Worm (Caenorhabditis elegans) whole organism, L2 larva: ENCODE measurements around the gene F54D11.4.
A peak's percentile ranks its signal among the peaks of the same experiment; 100 is the strongest.

Experiments
- C34F6.9 ChIP-seq: fragments of 150-350 bp; optimal IDR thresholded peaks from 2 replicates; lab custom pipeline; 2014; ENCODE audit warnings: missing biosample characterization, missing genetic modification characterization
- F13H6.1 ChIP-seq: sonication (generic microtip); optimal IDR thresholded peaks from 2 replicates; lab custom pipeline; 2016; ENCODE audit warnings: missing genetic modification characterization, missing compliant biosample characterization
- R02D3.7 ChIP-seq: fragments of 150-350 bp; optimal IDR thresholded peaks from 2 replicates; lab custom pipeline; 2014; ENCODE audit warnings: missing biosample characterization, missing genetic modification characterization
- Y55F3AM.14 ChIP-seq: fragments of 200-800 bp; sonication (Bioruptor generic); optimal IDR thresholded peaks from 2 replicates; lab custom pipeline; 2018; ENCODE audit warnings: mild to moderate bottlenecking, missing genetic modification characterization, missing compliant biosample characterization
- ZK546.5 ChIP-seq: sonication (generic microtip); optimal IDR thresholded peaks from 2 replicates; lab custom pipeline; 2017; ENCODE audit warnings: missing biosample characterization, missing genetic modification characterization
- alr-1 ChIP-seq: fragments of 150-350 bp; optimal IDR thresholded peaks from 2 replicates; lab custom pipeline; 2014; ENCODE audit warnings: missing biosample characterization, missing genetic modification characterization
- aly-2 ChIP-seq: fragments of 150-350 bp; optimal IDR thresholded peaks from 2 replicates; lab custom pipeline; 2014; ENCODE audit warnings: missing biosample characterization, missing genetic modification characterization
- ceh-82 ChIP-seq: fragments of 150-350 bp; optimal IDR thresholded peaks from 2 replicates; lab custom pipeline; 2014; ENCODE audit warnings: missing biosample characterization, missing genetic modification characterization
- dmd-4 ChIP-seq: sonication (generic microtip); optimal IDR thresholded peaks from 2 replicates; lab custom pipeline; 2017; ENCODE audit warnings: missing biosample characterization, missing genetic modification characterization
- egl-27 ChIP-seq: sonication (generic microtip); optimal IDR thresholded peaks from 3 replicates; lab custom pipeline; 2017; ENCODE audit warnings: missing biosample characterization, missing genetic modification reagents, missing genetic modification characterization
- elt-1 ChIP-seq: fragments of 150-350 bp; optimal IDR thresholded peaks from 2 replicates; lab custom pipeline; 2014; ENCODE audit warnings: missing biosample characterization, missing genetic modification characterization
- elt-3 ChIP-seq: sonication (generic microtip); optimal IDR thresholded peaks from 2 replicates; lab custom pipeline; 2017; ENCODE audit warnings: missing biosample characterization, missing genetic modification characterization
- fos-1 ChIP-seq: fragments of 150-350 bp; optimal IDR thresholded peaks from 2 replicates; lab custom pipeline; 2014; ENCODE audit warnings: missing biosample characterization, missing genetic modification characterization
- gmeb-1 ChIP-seq: fragments of 150-350 bp; optimal IDR thresholded peaks from 2 replicates; lab custom pipeline; 2014; ENCODE audit warnings: missing biosample characterization, missing genetic modification characterization
- lin-11 ChIP-seq: fragments of 150-350 bp; sonication (generic microtip); optimal IDR thresholded peaks from 2 replicates; lab custom pipeline; 2014; ENCODE audit warnings: missing biosample characterization, missing genetic modification characterization, inconsistent platforms, mixed read lengths
- lin-13 ChIP-seq: fragments of 150-350 bp; optimal IDR thresholded peaks from 2 replicates; lab custom pipeline; 2014; ENCODE audit warnings: missing biosample characterization, missing genetic modification reagents, missing genetic modification characterization
- lsy-2 ChIP-seq, 2 experiments: fragments of 150-350 bp in 1 of 2; sonication (generic microtip) in 1 of 2; optimal IDR thresholded peaks; 2 replicates each; lab custom pipeline; 2014 to 2017; ENCODE audit warnings: missing biosample characterization in 2 of 2, missing genetic modification characterization in 2 of 2
- mab-5 ChIP-seq: fragments of 150-350 bp; optimal IDR thresholded peaks from 2 replicates; lab custom pipeline; 2014; ENCODE audit warnings: missing biosample characterization, missing genetic modification characterization
- mbf-1 ChIP-seq: sonication (generic microtip); optimal IDR thresholded peaks from 2 replicates; lab custom pipeline; 2017; ENCODE audit warnings: missing biosample characterization, missing genetic modification characterization
- nhr-12 ChIP-seq: fragments of 150-350 bp; optimal IDR thresholded peaks from 2 replicates; lab custom pipeline; 2014; ENCODE audit warnings: missing biosample characterization, missing genetic modification characterization
- nhr-21 ChIP-seq: fragments of 150-350 bp; optimal IDR thresholded peaks from 2 replicates; lab custom pipeline; 2014; ENCODE audit warnings: missing biosample characterization, missing genetic modification characterization
- nhr-25 ChIP-seq: fragments of 150-350 bp; sonication (generic microtip); optimal IDR thresholded peaks from 3 replicates; lab custom pipeline; 2014; ENCODE audit warnings: missing biosample characterization, missing genetic modification characterization
- nhr-6 ChIP-seq: fragments of 150-350 bp; optimal IDR thresholded peaks from 2 replicates; lab custom pipeline; 2014; ENCODE audit warnings: missing biosample characterization, missing genetic modification characterization
- nhr-77 ChIP-seq: fragments of 150-350 bp; optimal IDR thresholded peaks from 2 replicates; lab custom pipeline; 2014; ENCODE audit warnings: missing biosample characterization, missing genetic modification characterization
- peb-1 ChIP-seq: fragments of 150-350 bp; optimal IDR thresholded peaks from 2 replicates; lab custom pipeline; 2014; ENCODE audit warnings: missing biosample characterization, missing genetic modification characterization
- skn-1 ChIP-seq: sonication (generic microtip); optimal IDR thresholded peaks from 2 replicates; lab custom pipeline; 2017; ENCODE audit warnings: missing biosample characterization, missing genetic modification characterization
- sma-3 ChIP-seq: sonication (generic microtip); optimal IDR thresholded peaks from 2 replicates; lab custom pipeline; 2016; ENCODE audit warnings: missing genetic modification reagents, missing genetic modification characterization, missing compliant biosample characterization
- sma-9 ChIP-seq, 2 experiments: fragments of 150-350 bp in 1 of 2; sonication (generic microtip) in 1 of 2; optimal IDR thresholded peaks; 2 replicates each; lab custom pipeline; 2014 to 2016; ENCODE audit warnings: missing genetic modification characterization in 2 of 2, mild to moderate bottlenecking in 1 of 2, missing biosample characterization in 1 of 2, missing compliant biosample characterization in 1 of 2, missing genetic modification reagents in 1 of 2, moderate library complexity in 1 of 2
- snpc-4 ChIP-seq: fragments of 150-350 bp; optimal IDR thresholded peaks from 2 replicates; lab custom pipeline; 2014; ENCODE audit warnings: missing biosample characterization, missing genetic modification characterization
- unc-55 ChIP-seq: fragments of 150-350 bp; sonication (generic microtip); optimal IDR thresholded peaks from 3 replicates; lab custom pipeline; 2014; ENCODE audit warnings: missing biosample characterization, missing genetic modification reagents, missing genetic modification characterization
- zag-1 ChIP-seq: fragments of 150-350 bp; optimal IDR thresholded peaks from 2 replicates; lab custom pipeline; 2014; ENCODE audit warnings: missing biosample characterization, missing genetic modification characterization
- ztf-1 ChIP-seq: fragments of 200-800 bp; sonication (Bioruptor generic); conservative IDR thresholded peaks from 2 replicates; pipeline ENCODE4 v1.3.6; 2022; ENCODE audit warnings: missing genetic modification characterization, missing compliant biosample characterization
- ztf-11 ChIP-seq: sonication (generic microtip); optimal IDR thresholded peaks from 2 replicates; lab custom pipeline; 2017; ENCODE audit warnings: missing biosample characterization, missing genetic modification characterization
- ztf-4 ChIP-seq: fragments of 150-350 bp; optimal IDR thresholded peaks from 2 replicates; lab custom pipeline; 2014; ENCODE audit warnings: missing biosample characterization, missing genetic modification characterization

Gene F54D11.4

ce11 chrV:4590791-4591190, 25.2 kb upstream of the F54D11.4 start:
- no peak for TF ChIP-seq dmd-4
- TF ChIP-seq R02D3.7 (tag; lab: Kevin White, UChicago), result no peak

- TF ChIP-seq gmeb-1, result peak; percentile 27
- TF ChIP-seq ztf-4 (tag; lab: Kevin White, UChicago), result no peak
- no peak for TF ChIP-seq R02D3.7 (tag; lab: Kevin White, UChicago)
- TF ChIP-seq lsy-2 (tag; optimal IDR thresholded peaks at IDR 0.05; lab: Kevin White, UChicago), result no peak
- TF ChIP-seq sma-3, result no peak
- peak; percentile 62 for TF ChIP-seq fos-1 (tag; lab: Kevin White, UChicago)
- TF ChIP-seq nhr-77 (tag; lab: Kevin White, UChicago), result no peak
Measured at ce11 chrV:4598489-4598888, 17.5 kb upstream of the F54D11.4 start.

- TF ChIP-seq ZK546.5 (tag; lab: Kevin White, UChicago) (no peak), alr-1 (tag; lab: Kevin White, UChicago) (no peak), dmd-4 (no peak), elt-1 (no peak), nhr-21 (tag; lab: Kevin White, UChicago) (no peak), egl-27 (no peak), peb-1 (tag; lab: Kevin White, UChicago) (no peak), gmeb-1 (no peak), unc-55 (no peak), nhr-6 (tag; lab: Kevin White, UChicago) (no peak), mab-5 (tag; lab: Kevin White, UChicago) (no peak), nhr-25 (tag; lab: Kevin White, UChicago) (no peak), lin-13 (no peak), C34F6.9 (no peak), F13H6.1 (tag; lab: Kevin White, UChicago) (no peak)
Measured at ce11 chrV:4599225-4599624, 16.7 kb upstream of the F54D11.4 start.

ce11 chrV:4606828-4607227, 9.1 kb upstream of the F54D11.4 start, which contains the start of gene txt-6:
txt-6 (minus strand) TSS chrV:4606928.
- TF ChIP-seq fos-1 (tag; lab: Kevin White, UChicago), result no peak
- no peak for TF ChIP-seq ztf-4 (tag; lab: Kevin White, UChicago)
- TF ChIP-seq zag-1, result no peak
- TF ChIP-seq mbf-1, result no peak
- no peak for TF ChIP-seq skn-1
- TF ChIP-seq peb-1 (tag; lab: Kevin White, UChicago), result no peak
- no peak for TF ChIP-seq nhr-12 (tag; lab: Kevin White, UChicago)
- TF ChIP-seq elt-1, result no peak
- no peak for TF ChIP-seq ztf-1 (GFP tag; lab: Robert Waterston, UW)
- no peak for TF ChIP-seq sma-3
- no peak for TF ChIP-seq nhr-77 (tag; lab: Kevin White, UChicago)
- no peak for TF ChIP-seq nhr-6 (tag; lab: Kevin White, UChicago)
- TF ChIP-seq nhr-25 (tag; lab: Kevin White, UChicago), result no peak
- TF ChIP-seq dmd-4, result no peak
- TF ChIP-seq elt-3 (tag; lab: Kevin White, UChicago), result no peak

- no peak for TF ChIP-seq ztf-11 (tag; lab: Kevin White, UChicago)
- no peak for TF ChIP-seq lin-11 (tag; lab: Kevin White, UChicago)
- TF ChIP-seq lsy-2 (tag; optimal IDR thresholded peaks at IDR 0.05; lab: Kevin White, UChicago), result no peak
- no peak for TF ChIP-seq dmd-4
- TF ChIP-seq Y55F3AM.14 (GFP tag; lab: Kevin White, UChicago), result no peak
- no peak for TF ChIP-seq ceh-82
- TF ChIP-seq sma-9 (GFP tag; optimal IDR thresholded peaks at IDR 0.05; lab: Kevin White, UChicago), result no peak
- TF ChIP-seq sma-9 (tag; optimal IDR thresholded peaks at IDR 0.05; lab: Kevin White, UChicago), result no peak
- no peak for TF ChIP-seq aly-2 (tag; lab: Kevin White, UChicago)
- no peak for TF ChIP-seq skn-1
- no peak for TF ChIP-seq elt-1
- no peak for TF ChIP-seq snpc-4 (tag; lab: Kevin White, UChicago)
- TF ChIP-seq nhr-21 (tag; lab: Kevin White, UChicago), result no peak
- TF ChIP-seq mbf-1, result no peak
- TF ChIP-seq ZK546.5 (tag; lab: Kevin White, UChicago), result no peak
Measured at ce11 chrV:4617260-4617659, 1.3 kb downstream of the F54D11.4 start, which contains the start of gene sumv-2. sumv-2 (plus strand) TSS chrV:4617560.
